Worm (Caenorhabditis elegans): ENCODE data around the gene slc-17.3.

DNA sequence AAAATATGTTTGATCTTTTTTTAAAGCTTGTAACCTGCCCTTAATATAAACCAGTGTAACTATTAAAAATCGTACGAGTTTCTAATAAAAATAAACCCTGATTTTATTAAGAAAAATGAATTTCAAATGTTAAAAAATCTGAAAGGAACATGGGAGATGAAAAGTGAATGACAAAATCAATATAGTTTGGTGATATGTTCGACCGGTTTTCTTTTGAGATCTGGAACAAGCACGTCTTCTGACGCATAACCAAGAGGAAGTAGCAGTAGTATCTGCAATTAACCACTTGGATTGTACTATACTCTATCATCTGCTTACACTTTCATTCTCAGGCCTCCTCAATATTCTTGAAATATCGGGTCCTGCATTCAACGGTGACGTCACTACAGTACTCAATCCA lies 12.0 kb upstream of the slc-17.3 start:
- no peak for TF ChIP-seq nhr-28 (tag; optimal IDR thresholded peaks at IDR 0.05)
- TF ChIP-seq nhr-12 (tag; optimal IDR thresholded peaks at IDR 0.05): no peak
- TF ChIP-seq unc-39 (tag; optimal IDR thresholded peaks at IDR 0.05): no peak
- no peak for TF ChIP-seq snpc-4 (tag; optimal IDR thresholded peaks at IDR 0.05)
- TF ChIP-seq nhr-237 (tag; optimal IDR thresholded peaks at IDR 0.05): no peak
- no peak for TF ChIP-seq lin-13 (tag; optimal IDR thresholded peaks at IDR 0.05)
- TF ChIP-seq hlh-1 (tag; optimal IDR thresholded peaks at IDR 0.05): no peak
- TF ChIP-seq elt-3 (tag; optimal IDR thresholded peaks at IDR 0.05): no peak
- no peak for TF ChIP-seq sptf-1 (tag; optimal IDR thresholded peaks at IDR 0.05)
- no peak for TF ChIP-seq ham-2 (GFP tag; optimal IDR thresholded peaks at IDR 0.05)
- no peak for TF ChIP-seq mep-1 (tag; optimal IDR thresholded peaks at IDR 0.05)
- TF ChIP-seq zip-8 (tag; optimal IDR thresholded peaks at IDR 0.05): no peak

Measured in whole organism, mixed stage, embryonic.